Worm (Caenorhabditis elegans): ENCODE measurements around the gene lin-24.

ce11 chrIV:12128708-12129107, 596 bp upstream of the lin-24 start:
- TF ChIP-seq him-1 (tag; optimal IDR thresholded peaks at IDR 0.05) = no peak
- TF ChIP-seq dao-5 (tag; optimal IDR thresholded peaks at IDR 0.05) = no peak

All from whole organism, L4/young adult.